Worm (Caenorhabditis elegans) whole organism, late embryonic: ENCODE data around the gene srd-4.

Source experiments
- C38D4.7 ChIP-seq: fragments of 200-800 bp; sonication (Bioruptor generic); optimal IDR thresholded peaks from 2 replicates; lab custom pipeline; 2018; ENCODE audit warnings: mild to moderate bottlenecking, missing genetic modification characterization, moderate library complexity, missing compliant biosample characterization
- F13H6.1 ChIP-seq: sonication (generic microtip); optimal IDR thresholded peaks from 2 replicates; lab custom pipeline; 2016; ENCODE audit warnings: missing genetic modification characterization, missing compliant biosample characterization
- T23F11.4 ChIP-seq: fragments of 200-800 bp; sonication (Bioruptor generic); optimal IDR thresholded peaks from 2 replicates; lab custom pipeline; 2018; ENCODE audit warnings: mild to moderate bottlenecking, missing genetic modification characterization, missing compliant biosample characterization
- ahr-1 ChIP-seq: sonication (generic microtip); optimal IDR thresholded peaks from 2 replicates; lab custom pipeline; 2016; ENCODE audit warnings: missing genetic modification characterization, missing compliant biosample characterization
- ceh-14 ChIP-seq: sonication (generic microtip); optimal IDR thresholded peaks from 2 replicates; lab custom pipeline; 2016; ENCODE audit warnings: missing genotype, missing genetic modification characterization, missing compliant biosample characterization
- ceh-24 ChIP-seq: sonication (generic microtip); optimal IDR thresholded peaks from 2 replicates; lab custom pipeline; 2016; ENCODE audit warnings: mild to moderate bottlenecking, missing genetic modification characterization, missing compliant biosample characterization
- ceh-30 ChIP-seq: fragments of 150-350 bp; optimal IDR thresholded peaks from 2 replicates; lab custom pipeline; 2014; ENCODE audit warnings: missing biosample characterization, missing genetic modification characterization
- ceh-31 ChIP-seq: sonication (generic microtip); optimal IDR thresholded peaks from 2 replicates; lab custom pipeline; 2016; ENCODE audit warnings: missing genetic modification characterization, missing compliant biosample characterization
- ceh-48 ChIP-seq: sonication (generic microtip); optimal IDR thresholded peaks from 2 replicates; lab custom pipeline; 2016; ENCODE audit warnings: missing genetic modification characterization, inconsistent platforms, missing compliant biosample characterization
- ceh-6 ChIP-seq: fragments of 200-800 bp; sonication (Bioruptor generic); optimal IDR thresholded peaks from 2 replicates; lab custom pipeline; 2018; ENCODE audit warnings: mild to moderate bottlenecking, missing genetic modification characterization, missing compliant biosample characterization
- ceh-9 ChIP-seq: sonication (generic microtip); optimal IDR thresholded peaks from 2 replicates; lab custom pipeline; 2016; ENCODE audit warnings: mild to moderate bottlenecking, missing genetic modification characterization, inconsistent platforms, missing compliant biosample characterization
- dmd-4 ChIP-seq: sonication (generic microtip); optimal IDR thresholded peaks from 2 replicates; lab custom pipeline; 2016; ENCODE audit warnings: borderline replicate concordance, missing genetic modification characterization, missing compliant biosample characterization
- elt-2 ChIP-seq: sonication (generic microtip); optimal IDR thresholded peaks from 2 replicates; lab custom pipeline; 2016; ENCODE audit warnings: missing genetic modification reagents, missing genetic modification characterization, missing compliant biosample characterization
- fax-1 ChIP-seq: sonication (generic microtip); optimal IDR thresholded peaks from 2 replicates; lab custom pipeline; 2016; ENCODE audit warnings: missing genotype, missing genetic modification characterization, missing compliant biosample characterization
- fkh-10 ChIP-seq: fragments of 150-350 bp; optimal IDR thresholded peaks from 2 replicates; lab custom pipeline; 2014; ENCODE audit warnings: missing biosample characterization, missing genetic modification reagents, missing genetic modification characterization
- fkh-6 ChIP-seq: sonication (generic microtip); optimal IDR thresholded peaks from 2 replicates; lab custom pipeline; 2016; ENCODE audit warnings: missing genetic modification characterization, missing compliant biosample characterization
- hlh-15 ChIP-seq: sonication (generic microtip); optimal IDR thresholded peaks from 2 replicates; lab custom pipeline; 2016; ENCODE audit warnings: missing genetic modification characterization, missing compliant biosample characterization
- hlh-6 ChIP-seq: sonication (generic microtip); optimal IDR thresholded peaks from 2 replicates; lab custom pipeline; 2016; ENCODE audit warnings: missing genotype, missing genetic modification characterization, missing compliant biosample characterization
- hlh-8 ChIP-seq: sonication (generic microtip); optimal IDR thresholded peaks from 2 replicates; lab custom pipeline; 2016; ENCODE audit warnings: missing genotype, missing genetic modification characterization, missing compliant biosample characterization
- lim-6 ChIP-seq: sonication (generic microtip); optimal IDR thresholded peaks from 2 replicates; lab custom pipeline; 2016; ENCODE audit warnings: missing genetic modification characterization, missing compliant biosample characterization
- lin-11 ChIP-seq: fragments of 200-800 bp; sonication (Bioruptor generic); optimal IDR thresholded peaks from 2 replicates; lab custom pipeline; 2018; ENCODE audit warnings: mild to moderate bottlenecking, missing genetic modification characterization, missing compliant biosample characterization
- nfya-1 ChIP-seq: sonication (generic microtip); optimal IDR thresholded peaks from 2 replicates; lab custom pipeline; 2017; ENCODE audit warnings: missing genetic modification characterization, mild to moderate bottlenecking, missing compliant biosample characterization, antibody characterized with exemption, moderate library complexity
- nhr-11 ChIP-seq: fragments of 150-350 bp; optimal IDR thresholded peaks from 2 replicates; lab custom pipeline; 2014; ENCODE audit warnings: missing biosample characterization, missing genetic modification characterization
- nhr-232 ChIP-seq: sonication (generic microtip); optimal IDR thresholded peaks from 2 replicates; lab custom pipeline; 2016; ENCODE audit warnings: missing genetic modification characterization, missing compliant biosample characterization
- pag-3 ChIP-seq: sonication (generic microtip); optimal IDR thresholded peaks from 2 replicates; lab custom pipeline; 2016; ENCODE audit warnings: missing compliant biosample characterization, missing genetic modification characterization, borderline replicate concordance
- pat-9 ChIP-seq: fragments of 200-800 bp; sonication (Bioruptor generic); optimal IDR thresholded peaks from 2 replicates; lab custom pipeline; 2018; ENCODE audit warnings: mild to moderate bottlenecking, missing genetic modification characterization, moderate library complexity, missing compliant biosample characterization
- pha-2 ChIP-seq: sonication (generic microtip); optimal IDR thresholded peaks from 2 replicates; lab custom pipeline; 2017; ENCODE audit warnings: mild to moderate bottlenecking, missing genetic modification characterization, missing compliant biosample characterization
- pha-4 ChIP-seq: fragments of 150-350 bp; optimal IDR thresholded peaks from 2 replicates; lab custom pipeline; 2018; ENCODE audit warnings: missing biosample characterization, missing genetic modification reagents, missing genetic modification characterization
- pqm-1 ChIP-seq: sonication (generic microtip); optimal IDR thresholded peaks from 2 replicates; lab custom pipeline; 2016; ENCODE audit warnings: missing genetic modification characterization, missing compliant biosample characterization
- pros-1 ChIP-seq: fragments of 150-350 bp; optimal IDR thresholded peaks from 2 replicates; lab custom pipeline; 2014; ENCODE audit warnings: missing biosample characterization, missing genetic modification reagents, missing genetic modification characterization
- rnt-1 ChIP-seq: sonication (generic microtip); optimal IDR thresholded peaks from 2 replicates; lab custom pipeline; 2016; ENCODE audit warnings: missing genetic modification characterization, missing compliant biosample characterization
- sdc-2 ChIP-seq: sonication (generic microtip); optimal IDR thresholded peaks from 2 replicates; lab custom pipeline; 2016; ENCODE audit warnings: missing genotype, missing genetic modification characterization, missing compliant biosample characterization
- sox-4 ChIP-seq: sonication (generic microtip); optimal IDR thresholded peaks from 2 replicates; lab custom pipeline; 2017; ENCODE audit warnings: mild to moderate bottlenecking, missing genetic modification characterization, inconsistent platforms, missing compliant biosample characterization
- syd-9 ChIP-seq: sonication (generic microtip); optimal IDR thresholded peaks from 2 replicates; lab custom pipeline; 2016; ENCODE audit warnings: mild to moderate bottlenecking, missing genetic modification characterization, moderate library complexity, missing compliant biosample characterization
- tbx-7 ChIP-seq: sonication (generic microtip); optimal IDR thresholded peaks from 2 replicates; lab custom pipeline; 2016; ENCODE audit warnings: missing genotype, missing genetic modification characterization, missing compliant biosample characterization
- unc-3 ChIP-seq, 2 experiments: fragments of 200-800 bp in 1 of 2; sonication (Bioruptor generic) in 1 of 2; sonication (generic microtip) in 1 of 2; conservative IDR thresholded peaks in 1 of 2; optimal IDR thresholded peaks in 1 of 2; 2 replicates each; pipeline versions ENCODE4 v1.3.6 to Lab custom; 2016 to 2022; ENCODE audit warnings: missing compliant biosample characterization in 2 of 2, missing genetic modification characterization in 2 of 2, missing genetic modification reagents in 1 of 2
- unc-42 ChIP-seq: sonication (generic microtip); optimal IDR thresholded peaks from 2 replicates; lab custom pipeline; 2016; ENCODE audit warnings: missing genotype, missing genetic modification characterization, missing compliant biosample characterization
- unc-86 ChIP-seq: sonication (generic microtip); optimal IDR thresholded peaks from 2 replicates; lab custom pipeline; 2016; ENCODE audit warnings: missing genetic modification characterization, missing compliant biosample characterization
- zip-5 ChIP-seq: sonication (generic microtip); optimal IDR thresholded peaks from 2 replicates; lab custom pipeline; 2016; ENCODE audit warnings: missing genetic modification characterization, missing compliant biosample characterization

The srd-4 gene

ce11 chrV:12184308-12184999, at the start of gene srd-4:
TSS of gene srd-4 (plus strand) at chrV:12184949.
- no peak for TF ChIP-seq unc-42
- no peak for TF ChIP-seq pros-1 (tag; lab: Kevin White, UChicago)
- no peak for TF ChIP-seq C38D4.7 (GFP tag; lab: Kevin White, UChicago)
- TF ChIP-seq hlh-6 (tag; lab: Kevin White, UChicago), result no peak
- no peak for TF ChIP-seq fkh-6 (tag; lab: Kevin White, UChicago)
- TF ChIP-seq nfya-1 (tag; lab: Kevin White, UChicago), result peak; percentile 6

ce11 chrV:12137942-12138341, 46.8 kb upstream of the srd-4 start:
- TF ChIP-seq pha-4 (tag; lab: Kevin White, UChicago) (no peak), ceh-48 (no peak), pag-3 (tag; lab: Kevin White, UChicago) (no peak), rnt-1 (tag; lab: Kevin White, UChicago) (no peak), pha-2 (tag; lab: Kevin White, UChicago) (no peak), pqm-1 (no peak), syd-9 (tag; lab: Kevin White, UChicago) (no peak), zip-5 (tag; lab: Kevin White, UChicago) (no peak), unc-86 (tag; lab: Kevin White, UChicago) (no peak), T23F11.4 (GFP tag; lab: Kevin White, UChicago) (no peak), fkh-10 (GFP tag; lab: Kevin White, UChicago) (no peak), ceh-9 (tag; lab: Kevin White, UChicago) (no peak), sdc-2 (tag; lab: Kevin White, UChicago) (no peak), ceh-31 (tag; lab: Kevin White, UChicago) (no peak), hlh-8 (no peak), unc-3 (GFP tag; conservative IDR thresholded peaks at IDR 0.05; lab: Robert Waterston, UW) (no peak), unc-3 (tag; optimal IDR thresholded peaks at IDR 0.05; lab: Kevin White, UChicago) (no peak)

ce11 chrV:12140625-12141024, 44.1 kb upstream of the srd-4 start, which contains the start of gene C27A7.3:
TSS of gene C27A7.3 (plus strand) at chrV:12140925.
- TF ChIP-seq pha-2 (tag; lab: Kevin White, UChicago) (no peak), ceh-24 (tag; lab: Kevin White, UChicago) (no peak), ceh-14 (tag; lab: Kevin White, UChicago) (no peak), tbx-7 (tag; lab: Kevin White, UChicago) (no peak), pag-3 (tag; lab: Kevin White, UChicago) (no peak), ceh-6 (GFP tag; lab: Kevin White, UChicago) (no peak), dmd-4 (tag; lab: Kevin White, UChicago) (no peak), fkh-6 (tag; lab: Kevin White, UChicago) (no peak), pat-9 (tag; lab: Kevin White, UChicago) (no peak), ceh-9 (tag; lab: Kevin White, UChicago) (no peak), elt-2 (tag; lab: Kevin White, UChicago) (no peak), sox-4 (tag; lab: Kevin White, UChicago) (no peak), hlh-15 (tag; lab: Kevin White, UChicago) (no peak), nhr-11 (tag; lab: Kevin White, UChicago) (no peak)

ce11 chrV:12150607-12151006, 34.1 kb upstream of the srd-4 start, which contains the start of gene che-11:
TSS of gene che-11 (minus strand) at chrV:12150707.
- TF ChIP-seq fkh-6 (tag; lab: Kevin White, UChicago) (no peak), ceh-31 (tag; lab: Kevin White, UChicago) (no peak), ceh-30 (tag; lab: Kevin White, UChicago) (no peak), nfya-1 (tag; lab: Kevin White, UChicago) (no peak), F13H6.1 (tag; lab: Kevin White, UChicago) (no peak), elt-2 (tag; lab: Kevin White, UChicago) (no peak), dmd-4 (tag; lab: Kevin White, UChicago) (no peak), lim-6 (tag; lab: Kevin White, UChicago) (no peak), ahr-1 (tag; lab: Kevin White, UChicago) (no peak), ceh-14 (tag; lab: Kevin White, UChicago) (no peak), pqm-1 (no peak), lin-11 (no peak), nhr-232 (tag; lab: Kevin White, UChicago) (no peak), rnt-1 (tag; lab: Kevin White, UChicago) (no peak), unc-3 (GFP tag; conservative IDR thresholded peaks at IDR 0.05; lab: Robert Waterston, UW) (no peak), unc-3 (tag; optimal IDR thresholded peaks at IDR 0.05; lab: Kevin White, UChicago) (no peak), fax-1 (tag; lab: Kevin White, UChicago) (no peak), ceh-6 (GFP tag; lab: Kevin White, UChicago) (no peak), pros-1 (tag; lab: Kevin White, UChicago) (no peak)
